Worm (Caenorhabditis elegans) whole organism, L3 larva: ENCODE measurements around the gene Y45F10B.59.
"Not testable (repeated sequence)": the region's sequence is repeated elsewhere in the genome, so short reads cannot be mapped to it uniquely, and the experiment has no call there.

Experiments
- ama-1 ChIP-seq: fragments of 150-350 bp; optimal IDR thresholded peaks from 2 replicates; lab custom pipeline; 2018
- ceh-28 ChIP-seq: fragments of 150-350 bp; optimal IDR thresholded peaks from 2 replicates; lab custom pipeline; 2014; ENCODE audit warnings: missing biosample characterization, missing genetic modification reagents, missing genetic modification characterization
- fos-1 ChIP-seq: fragments of 150-350 bp; optimal IDR thresholded peaks from 2 replicates; lab custom pipeline; 2014; ENCODE audit warnings: missing biosample characterization, missing genetic modification characterization
- lin-39 ChIP-seq: fragments of 150-350 bp; optimal IDR thresholded peaks from 2 replicates; lab custom pipeline; 2018; ENCODE audit warnings: missing biosample characterization, missing genetic modification reagents, missing genetic modification characterization
- nfya-1 ChIP-seq: sonication (generic microtip); optimal IDR thresholded peaks from 2 replicates; lab custom pipeline; 2017; ENCODE audit warnings: missing genetic modification characterization, mild to moderate bottlenecking, missing compliant biosample characterization, antibody characterized with exemption, moderate library complexity; ENCODE audit not compliant: insufficient read depth
- nhr-23 ChIP-seq: fragments of 150-350 bp; optimal IDR thresholded peaks from 2 replicates; lab custom pipeline; 2014; ENCODE audit warnings: missing biosample characterization, missing genetic modification reagents, missing genetic modification characterization
- unc-62 ChIP-seq: fragments of 150-350 bp; sonication (generic microtip); optimal IDR thresholded peaks from 4 replicates; lab custom pipeline; 2014; ENCODE audit warnings: missing biosample characterization, missing genetic modification reagents, missing genetic modification characterization
- zag-1 ChIP-seq: fragments of 150-350 bp; optimal IDR thresholded peaks from 2 replicates; lab custom pipeline; 2014; ENCODE audit warnings: missing biosample characterization, missing genetic modification characterization

DNA sequence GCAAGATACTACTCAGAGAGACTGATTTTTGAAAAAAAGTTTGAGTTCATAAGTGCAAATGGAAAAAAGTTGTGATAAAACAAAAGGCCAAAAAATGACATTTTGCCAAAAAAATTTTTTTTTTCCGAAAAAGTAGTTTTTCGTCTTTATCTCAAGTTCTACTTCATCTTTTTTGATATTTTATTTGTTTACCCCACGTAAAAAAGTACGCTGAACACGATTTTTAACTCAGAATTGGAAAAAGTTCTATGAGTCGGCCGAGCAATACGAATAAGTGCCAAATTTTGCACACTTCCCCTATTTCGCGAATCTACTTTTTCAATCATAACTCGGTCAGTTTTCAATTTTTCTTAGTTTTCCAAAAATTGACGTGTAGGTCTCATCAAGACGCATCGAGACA is 23.5 kb upstream of the Y45F10B.59 start, which contains the start of gene sru-16:
- TF ChIP-seq fos-1 (tag; lab: Kevin White, UChicago); unc-62 (GFP tag; lab: Kevin White, UChicago); ceh-28 (tag; lab: Kevin White, UChicago); nhr-23 (tag; lab: Kevin White, UChicago); zag-1 (tag; lab: Kevin White, UChicago); nfya-1; ama-1; lin-39: not testable (repeated sequence)
